Fruit fly (Drosophila melanogaster): ENCODE results near the gene rump.

rump gene

dm6 chr3R:9493627-9494626 lies 16.2 kb downstream of the rump start, which contains the start of gene CG16779 (continued):
- TF ChIP-seq CHES-1-like (GFP tag; optimal IDR thresholded peaks at IDR 0.05) (no peak), sd (tag; optimal IDR thresholded peaks at IDR 0.05) (no peak), dmrt99B (tag; optimal IDR thresholded peaks at IDR 0.05) (peak; percentile 61), ranshi (GFP tag; IDR thresholded peaks at IDR 0.05) (0 out of 2 replicates have a peak, but pooled peaks have one; percentile 19), CG4424 (GFP tag; optimal IDR thresholded peaks at IDR 0.05) (peak; percentile 15), dysf (GFP tag; IDR thresholded peaks at IDR 0.05) (peak; percentile 53; the same call in 2 of the 3 replicates), CG18599 (GFP tag; optimal IDR thresholded peaks at IDR 0.05) (peak; percentile 32), bab2 (GFP tag; optimal IDR thresholded peaks at IDR 0.05) (peak; percentile 24), jing (GFP tag; optimal IDR thresholded peaks at IDR 0.05) (peak; percentile 3), pho (GFP tag; optimal IDR thresholded peaks at IDR 0.05) (no peak), CG16779 (GFP tag; IDR thresholded peaks at IDR 0.05) (0 out of 2 replicates have a peak, but pooled peaks have one; percentile 24), Ets65A (GFP tag) (peak; percentile 72), Elba2 (GFP tag; optimal IDR thresholded peaks at IDR 0.05) (no peak), cwo (GFP tag; optimal IDR thresholded peaks at IDR 0.05) (peak; percentile 100), crp (GFP tag; optimal IDR thresholded peaks at IDR 0.05) (no peak), CG10543 (GFP tag; optimal IDR thresholded peaks at IDR 0.05) (peak; percentile 57), CG8944 (GFP tag; optimal IDR thresholded peaks at IDR 0.05) (no peak), CG11696 (GFP tag; IDR thresholded peaks at IDR 0.05) (no peak), bcd (GFP tag; optimal IDR thresholded peaks at IDR 0.05) (peak; percentile 47), CG11085 (GFP tag; IDR thresholded peaks at IDR 0.05) (no peak), trem (tag; optimal IDR thresholded peaks at IDR 0.05) (no peak), Meics (GFP tag; optimal IDR thresholded peaks at IDR 0.05) (peak; percentile 43), Sox102F (GFP tag; optimal IDR thresholded peaks at IDR 0.05) (peak; percentile 36), E2f2 (GFP tag; IDR thresholded peaks at IDR 0.05) (peak; percentile 95), Xrp1 (GFP tag; IDR thresholded peaks at IDR 0.05) (0 out of 2 replicates have a peak, but pooled peaks have one; percentile 10), CG18476 (GFP tag; optimal IDR thresholded peaks at IDR 0.05) (peak; percentile 4), CG3281 (GFP tag; optimal IDR thresholded peaks at IDR 0.05) (peak; percentile 35), CG16815 (GFP tag; optimal IDR thresholded peaks at IDR 0.05) (peak; percentile 46), fd96Cb (tag; optimal IDR thresholded peaks at IDR 0.05) (peak; percentile 28), CG16863 (GFP tag; optimal IDR thresholded peaks at IDR 0.05) (peak; percentile 10), CG15479 (GFP tag; optimal IDR thresholded peaks at IDR 0.05) (peak; percentile 96), CG15269 (tag; optimal IDR thresholded peaks at IDR 0.05) (peak; percentile 49), CG14710 (tag; optimal IDR thresholded peaks at IDR 0.05) (peak; percentile 50), lilli (GFP tag; optimal IDR thresholded peaks at IDR 0.05) (peak; percentile 35), Poxn (GFP tag; IDR thresholded peaks at IDR 0.05) (no peak), Kr (GFP tag; optimal IDR thresholded peaks at IDR 0.05) (no peak), Bgb (GFP tag; IDR thresholded peaks at IDR 0.05; ENCODE audit: partially characterized antibody) (peak; percentile 20; the same call in 1 of the 2 replicates), sima (GFP tag; optimal IDR thresholded peaks at IDR 0.05) (no peak), CG32767 (GFP tag; IDR thresholded peaks at IDR 0.05) (0 out of 2 replicates have a peak, but pooled peaks have one; percentile 17), CG10274 (GFP tag; optimal IDR thresholded peaks at IDR 0.05) (no peak), cad (GFP tag; optimal IDR thresholded peaks at IDR 0.05) (peak; percentile 85), CG18619 (GFP tag; optimal IDR thresholded peaks at IDR 0.05) (peak; percentile 19), CG43689 (GFP tag; IDR thresholded peaks at IDR 0.05) (no peak), CG7556 (GFP tag; optimal IDR thresholded peaks at IDR 0.05) (peak; percentile 67), so (GFP tag; IDR thresholded peaks at IDR 0.05) (no peak), row (GFP tag; IDR thresholded peaks at IDR 0.05) (peak; percentile 71), CG31441 (GFP tag; IDR thresholded peaks at IDR 0.05) (peak; percentile 69; the same call in 1 of the 2 replicates)
